Worm (Caenorhabditis elegans): Measurements from ENCODE around the gene cdkl-1.
"Not testable (repeated sequence)": the region's sequence is repeated elsewhere in the genome, so short reads cannot be mapped to it uniquely, and the experiment has no call there.

Gene cdkl-1

DNA sequence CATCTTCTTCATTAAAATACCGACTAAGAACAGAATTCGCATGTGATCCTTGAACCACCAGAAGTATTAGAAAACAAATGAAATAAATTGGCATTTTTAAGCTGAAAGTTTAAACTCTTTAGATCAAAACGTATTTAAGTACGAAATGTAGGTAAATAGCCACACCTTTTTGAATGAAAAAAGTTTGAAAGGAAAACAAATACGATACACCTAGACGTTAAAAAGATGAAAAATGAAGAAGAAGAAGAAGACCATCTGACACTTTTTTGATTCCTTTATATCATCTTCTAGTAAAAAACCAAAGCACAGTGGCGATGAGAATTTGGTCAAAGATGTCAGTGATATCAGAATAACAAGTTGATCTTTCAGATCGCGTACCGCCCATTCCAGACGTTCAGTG, 2.8 kb upstream of the cdkl-1 start, which contains the start of gene Y42A5A.3:
Gene Y42A5A.3 (minus strand): TSS at position 101 of the 400 bp plus-strand sequence.
- TF ChIP-seq W03F9.2 (tag; optimal IDR thresholded peaks at IDR 0.05) (no peak), dao-5 (tag; optimal IDR thresholded peaks at IDR 0.05) (no peak), him-1 (tag; optimal IDR thresholded peaks at IDR 0.05) (no peak)

DNA sequence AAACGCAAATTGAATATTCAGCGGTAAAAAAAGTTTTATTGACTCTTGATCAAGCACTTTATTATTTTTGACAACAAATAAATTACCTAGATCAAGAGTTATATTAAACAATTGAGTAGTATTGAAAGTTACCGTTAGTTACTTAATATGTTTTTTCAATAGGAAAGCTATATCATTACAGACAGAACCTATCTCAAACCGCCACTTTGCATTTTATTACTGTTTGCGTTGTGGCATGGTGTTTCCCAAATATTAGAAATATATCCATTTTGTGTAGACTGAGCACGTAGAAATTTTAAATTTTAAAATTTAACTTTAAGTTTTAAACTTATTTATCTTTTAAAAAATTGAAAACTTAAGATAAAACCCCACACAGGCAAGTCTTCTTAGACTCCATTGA, 5.7 kb downstream of the cdkl-1 start:
- no peak for TF ChIP-seq W03F9.2 (tag; optimal IDR thresholded peaks at IDR 0.05)
- TF ChIP-seq dao-5 (tag; optimal IDR thresholded peaks at IDR 0.05): no peak
- no peak for TF ChIP-seq him-1 (tag; optimal IDR thresholded peaks at IDR 0.05)

DNA sequence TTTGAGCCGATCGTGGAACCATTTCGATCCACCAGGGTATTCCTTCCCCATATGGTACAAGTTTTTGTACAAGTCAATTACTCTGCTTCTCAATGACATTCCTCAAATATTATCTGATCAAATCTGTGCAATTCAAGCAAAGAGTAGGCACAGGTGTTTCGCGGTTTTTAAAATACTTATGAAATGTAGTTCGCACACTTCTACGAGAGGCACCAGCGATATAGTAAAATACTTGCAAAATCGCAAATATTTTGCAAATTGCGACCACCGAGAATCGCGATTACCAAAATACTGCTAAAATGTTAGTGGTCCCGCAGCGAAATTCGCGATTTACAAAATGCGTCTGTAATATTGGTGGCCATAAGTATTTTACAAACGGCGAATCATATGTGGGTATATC, 10.9 kb downstream of the cdkl-1 start, which contains the start of gene Y42A5A.5:
Gene Y42A5A.5 (minus strand): TSS at position 101 of the 400 bp plus-strand sequence.
- TF ChIP-seq him-1, dao-5, W03F9.2 (tag; optimal IDR thresholded peaks at IDR 0.05): not testable (repeated sequence)

DNA sequence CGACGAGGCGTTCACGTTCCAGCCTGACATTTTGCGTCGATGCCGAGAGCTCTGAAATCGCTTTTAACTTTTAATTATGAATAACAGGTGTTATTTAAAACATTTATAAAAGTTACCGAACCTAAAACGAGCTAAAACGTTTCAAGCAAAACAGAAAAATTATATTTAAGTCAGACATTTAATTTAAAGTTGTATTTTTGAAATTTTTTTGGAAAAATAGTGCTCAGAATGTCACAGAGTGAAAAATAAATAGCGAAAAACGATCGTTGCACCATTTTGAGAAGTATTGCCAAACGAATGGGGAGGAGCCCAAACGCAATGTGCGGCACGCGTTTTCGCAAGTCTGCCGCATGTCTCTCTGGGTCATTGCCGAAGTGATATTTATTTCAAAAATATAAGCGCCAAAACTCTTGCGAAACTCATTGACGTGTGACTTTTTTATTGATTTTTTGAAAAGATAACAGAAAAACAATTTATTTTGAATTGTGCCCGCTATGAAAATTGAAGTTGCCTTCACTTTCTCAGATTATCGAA, 14.4 kb downstream of the cdkl-1 start, which contains the start of gene erfa-3:
Gene erfa-3 (minus strand): TSS at position 51 of the 534 bp plus-strand sequence.
- peak; percentile 68 for TF ChIP-seq W03F9.2 (tag; optimal IDR thresholded peaks at IDR 0.05)
- no peak for TF ChIP-seq dao-5 (tag; optimal IDR thresholded peaks at IDR 0.05)

DNA sequence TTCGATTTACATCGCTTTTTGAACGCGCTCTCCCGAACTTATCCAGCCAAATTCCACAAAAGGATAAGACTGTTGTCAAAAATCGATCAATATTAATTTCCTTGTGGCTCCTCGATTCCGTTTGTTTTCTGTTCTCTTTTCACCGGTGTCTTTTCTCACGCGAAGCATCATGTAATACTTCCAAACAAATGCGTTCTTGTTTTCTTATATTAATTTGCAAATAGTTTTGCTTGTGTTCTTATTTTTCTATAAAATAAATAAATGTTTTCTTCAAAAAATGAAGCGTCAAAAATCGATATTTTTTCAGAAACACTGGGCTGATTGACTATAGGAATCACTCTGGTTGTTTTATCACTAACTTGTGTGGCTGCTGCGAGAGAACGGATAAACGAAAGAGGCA, 14.9 kb downstream of the cdkl-1 start, which contains the start of gene math-33:
Gene math-33 (plus strand): TSS at position 301 of the 400 bp plus-strand sequence.
- no peak for TF ChIP-seq dao-5 (tag; optimal IDR thresholded peaks at IDR 0.05)
- TF ChIP-seq W03F9.2 (tag; optimal IDR thresholded peaks at IDR 0.05): no peak
- TF ChIP-seq him-1 (tag; optimal IDR thresholded peaks at IDR 0.05): no peak

- TF ChIP-seq dao-5 (tag; optimal IDR thresholded peaks at IDR 0.05) (no peak), him-1 (tag; optimal IDR thresholded peaks at IDR 0.05) (no peak), W03F9.2 (tag; optimal IDR thresholded peaks at IDR 0.05) (no peak)
Measured at ce11 chrV:11118179-11118725, 19.6 kb downstream of the cdkl-1 start.

ce11 chrV:11119294-11119755, 20.6 kb downstream of the cdkl-1 start, which contains the start of gene scb-1:
scb-1 (minus strand) TSS chrV:11119705.
- TF ChIP-seq W03F9.2 (tag; optimal IDR thresholded peaks at IDR 0.05) (no peak), dao-5 (tag; optimal IDR thresholded peaks at IDR 0.05) (no peak), him-1 (tag; optimal IDR thresholded peaks at IDR 0.05) (no peak)

DNA sequence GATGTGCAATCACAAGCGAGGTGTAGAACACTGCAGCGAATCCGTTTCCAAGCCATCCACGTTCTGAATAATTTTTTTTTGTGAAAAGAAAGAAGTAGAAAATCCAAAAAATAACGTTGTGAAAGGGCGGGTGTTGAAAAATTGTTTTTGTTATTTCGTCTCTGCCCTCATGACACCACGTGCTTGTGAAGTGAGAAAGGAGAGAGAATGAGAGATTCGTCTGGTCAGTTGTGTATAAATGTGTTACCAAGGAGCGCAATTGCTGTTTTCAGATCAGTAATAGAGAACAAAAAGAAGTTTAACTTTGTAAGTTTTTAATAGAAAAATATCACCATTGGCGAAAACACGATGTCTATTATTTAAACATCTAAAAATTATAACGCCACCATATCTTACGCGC, 22.5 kb downstream of the cdkl-1 start:
- TF ChIP-seq W03F9.2 (tag; optimal IDR thresholded peaks at IDR 0.05) (no peak), him-1 (tag; optimal IDR thresholded peaks at IDR 0.05) (no peak), dao-5 (tag; optimal IDR thresholded peaks at IDR 0.05) (no peak)

- peak; percentile 12 for TF ChIP-seq W03F9.2 (tag; optimal IDR thresholded peaks at IDR 0.05)
- no peak for TF ChIP-seq him-1 (tag; optimal IDR thresholded peaks at IDR 0.05)
Measured at ce11 chrV:11122466-11122865, 23.8 kb downstream of the cdkl-1 start, which contains the start of gene mboa-2. mboa-2 (minus strand) TSS chrV:11122493.

DNA sequence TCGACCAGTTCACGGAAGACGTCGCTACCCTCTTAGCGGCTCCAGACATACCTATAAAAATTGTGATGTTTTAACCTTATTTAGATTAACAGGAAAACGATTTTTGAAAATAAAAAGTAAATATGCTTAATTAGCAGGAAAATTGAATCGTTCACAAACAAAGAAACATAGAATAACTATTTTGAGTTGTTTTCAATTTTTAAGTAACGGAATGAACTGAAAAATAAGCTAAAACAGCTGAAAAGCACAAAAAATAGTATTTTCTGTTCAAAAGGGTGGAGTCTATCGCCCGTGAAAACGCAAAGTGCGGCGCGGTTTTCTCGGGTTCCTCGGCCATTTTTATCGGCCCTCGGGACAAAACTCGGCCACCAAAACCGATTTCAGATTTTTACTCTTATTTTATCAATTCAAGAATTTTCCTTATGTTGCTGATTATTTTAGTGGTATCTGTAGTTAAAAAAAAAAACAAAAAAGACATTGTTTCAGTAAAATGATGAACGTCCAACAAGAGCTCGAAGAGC, 25.2 kb downstream of the cdkl-1 start, which contains the start of the genes atp-5 and lmtr-3:
Gene atp-5 (minus strand): TSS at position 51 of the 521 bp plus-strand sequence.
Gene lmtr-3 (plus strand): TSS at position 370 of the 521 bp plus-strand sequence.
- TF ChIP-seq dao-5 (tag; optimal IDR thresholded peaks at IDR 0.05) (no peak), W03F9.2 (tag; optimal IDR thresholded peaks at IDR 0.05) (peak; percentile 84), him-1 (tag; optimal IDR thresholded peaks at IDR 0.05) (peak; percentile 34)

DNA sequence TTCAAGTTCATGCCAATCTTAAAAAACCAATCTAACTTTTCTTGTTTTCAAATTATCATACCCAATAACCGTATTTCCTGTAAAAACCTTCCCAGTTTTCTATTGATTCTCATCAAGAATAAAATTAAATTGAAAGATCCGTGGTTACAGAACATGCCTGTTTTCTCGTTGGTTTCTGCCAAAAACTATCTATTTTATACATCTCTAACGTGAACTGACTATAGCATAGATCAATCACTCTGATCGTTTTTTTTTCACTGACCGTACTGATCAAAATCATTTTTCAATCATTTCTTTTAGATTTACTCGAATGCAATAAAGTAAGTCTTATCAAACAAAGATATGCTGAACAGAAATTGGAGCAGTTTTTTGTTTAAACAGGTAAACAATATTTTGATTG, 26.2 kb downstream of the cdkl-1 start, which contains the start of gene C06H2.2:
Gene C06H2.2 (plus strand): TSS at position 301 of the 400 bp plus-strand sequence.
- TF ChIP-seq W03F9.2 (tag; optimal IDR thresholded peaks at IDR 0.05) (no peak), dao-5 (tag; optimal IDR thresholded peaks at IDR 0.05) (no peak), him-1 (tag; optimal IDR thresholded peaks at IDR 0.05) (no peak)

- no peak for TF ChIP-seq him-1 (tag; optimal IDR thresholded peaks at IDR 0.05)
- TF ChIP-seq dao-5 (tag; optimal IDR thresholded peaks at IDR 0.05): no peak
- TF ChIP-seq W03F9.2 (tag; optimal IDR thresholded peaks at IDR 0.05): no peak
Measured at ce11 chrV:11127197-11127596, 28.5 kb downstream of the cdkl-1 start, which contains the start of gene jmjd-5. jmjd-5 (plus strand) TSS chrV:11127497.

DNA sequence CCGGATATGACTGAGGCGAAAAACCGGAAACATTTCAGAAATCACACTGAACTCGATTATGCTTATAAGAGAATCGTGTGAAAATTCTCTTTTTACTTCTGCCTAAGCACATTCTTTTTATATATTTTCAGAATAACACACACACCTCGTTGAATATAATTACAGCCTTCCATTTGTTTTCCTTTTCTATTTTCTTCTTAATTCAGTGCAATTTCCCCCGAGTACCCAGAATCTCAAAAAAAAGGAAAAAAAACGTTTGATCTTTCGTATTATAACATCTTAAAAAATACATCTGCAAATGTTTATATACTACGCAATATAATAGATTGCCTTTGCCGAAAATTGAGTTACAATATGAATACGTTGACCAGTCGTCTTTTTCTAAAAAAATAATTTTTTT, 33.1 kb downstream of the cdkl-1 start:
- TF ChIP-seq dao-5 (tag; optimal IDR thresholded peaks at IDR 0.05): no peak
- no peak for TF ChIP-seq W03F9.2 (tag; optimal IDR thresholded peaks at IDR 0.05)
- no peak for TF ChIP-seq him-1 (tag; optimal IDR thresholded peaks at IDR 0.05)

DNA sequence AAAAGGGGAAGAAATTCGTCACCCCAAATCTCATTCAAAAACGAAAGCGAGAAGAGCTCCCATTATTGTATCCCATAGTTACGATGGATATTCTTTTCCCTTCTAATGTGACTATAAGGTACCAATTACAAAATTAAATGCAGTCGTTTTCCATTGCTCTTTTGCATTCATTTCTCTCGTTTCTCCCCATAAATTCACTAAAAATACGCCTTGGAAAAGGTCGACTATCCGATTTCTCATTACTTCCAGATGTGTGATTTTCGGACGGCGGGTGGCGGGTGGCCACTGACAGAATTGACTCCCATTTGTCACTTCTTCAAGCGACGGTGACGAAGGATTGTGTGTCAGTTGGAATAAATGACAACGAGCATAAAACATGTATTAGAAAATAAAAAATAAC, 34.8 kb downstream of the cdkl-1 start:
- no peak for TF ChIP-seq him-1 (tag; optimal IDR thresholded peaks at IDR 0.05)
- no peak for TF ChIP-seq dao-5 (tag; optimal IDR thresholded peaks at IDR 0.05)
- no peak for TF ChIP-seq W03F9.2 (tag; optimal IDR thresholded peaks at IDR 0.05)
